Worm (Caenorhabditis elegans) whole organism, L4 larva: ENCODE measurements around the gene H20J04.4.

Experiments
- lim-7 ChIP-seq: fragments of 200-800 bp; sonication (Bioruptor generic); IDR thresholded peaks from 2 replicates; pipeline ENCODE4 v1.3.6; 2022; ENCODE audit warnings: missing genetic modification characterization, missing compliant biosample characterization
- lin-13 ChIP-seq: fragments of 150-350 bp; optimal IDR thresholded peaks from 2 replicates; lab custom pipeline; 2014; ENCODE audit warnings: missing biosample characterization, missing genetic modification reagents, missing genetic modification characterization
- lin-15B ChIP-seq: fragments of 150-350 bp; sonication (generic microtip); optimal IDR thresholded peaks from 3 replicates; lab custom pipeline; 2014; ENCODE audit warnings: missing biosample characterization, missing genetic modification characterization
- nhr-11 ChIP-seq: fragments of 150-350 bp; optimal IDR thresholded peaks from 2 replicates; lab custom pipeline; 2014; ENCODE audit warnings: missing biosample characterization, missing genetic modification characterization
- nhr-111 ChIP-seq: fragments of 200-800 bp; sonication (Bioruptor generic); optimal IDR thresholded peaks from 2 replicates; lab custom pipeline; 2018; ENCODE audit warnings: mild to moderate bottlenecking, missing genetic modification characterization, missing compliant biosample characterization

- TF ChIP-seq nhr-111 (GFP tag; lab: Kevin White, UChicago), result no peak
- TF ChIP-seq nhr-11 (tag; lab: Kevin White, UChicago), result no peak
- no peak for TF ChIP-seq lin-13 (GFP tag; lab: Kevin White, UChicago)
- TF ChIP-seq lim-7 (GFP tag; lab: Robert Waterston, UW), result no peak
- TF ChIP-seq lin-15B (tag; lab: Kevin White, UChicago), result no peak
Measured at ce11 chrII:4339882-4340281, 11.1 kb downstream of the H20J04.4 start, which contains the start of gene athp-2.
